Fruit fly (Drosophila melanogaster) whole organism, embryonic: Measurements from ENCODE around the gene CG15888.

Experiments
- Awh ChIP-seq: fragments of 200-800 bp; sonication (Bioruptor generic); IDR thresholded peaks from 2 replicates; pipeline ENCODE4, ENCODE4 v1.3.6; 2022; ENCODE audit warnings: missing biosample characterization, missing genetic modification characterization
- CG10431 ChIP-seq: fragments of 200-800 bp; sonication (Bioruptor generic); optimal IDR thresholded peaks from 3 replicates; lab custom pipeline; 2018; ENCODE audit warnings: missing biosample characterization, mild to moderate bottlenecking, missing genetic modification characterization
- CG11723 ChIP-seq: fragments of 200-800 bp; sonication (Bioruptor generic); optimal IDR thresholded peaks from 2 replicates; lab custom pipeline; 2017; ENCODE audit warnings: missing biosample characterization, mild to moderate bottlenecking, missing genetic modification characterization
- CG12236 ChIP-seq: fragments of 200-800 bp; sonication (Bioruptor generic); optimal IDR thresholded peaks from 2 replicates; lab custom pipeline; 2016; ENCODE audit warnings: missing biosample characterization, missing genetic modification characterization
- CG13287 ChIP-seq: fragments of 200-800 bp; sonication (Bioruptor generic); IDR thresholded peaks from 2 replicates; pipeline ENCODE4 v1.3.6; 2022; ENCODE audit warnings: missing biosample characterization, missing genetic modification characterization; ENCODE audit not compliant: partially characterized antibody
- CG14965 ChIP-seq: fragments of 200-800 bp; sonication (Bioruptor generic); optimal IDR thresholded peaks from 2 replicates; lab custom pipeline; 2016; ENCODE audit warnings: missing biosample characterization, missing genetic modification characterization, borderline replicate concordance
- CG15073 ChIP-seq: fragments of 200-800 bp; sonication (Bioruptor generic); optimal IDR thresholded peaks from 2 replicates; lab custom pipeline; 2016; ENCODE audit warnings: missing biosample characterization, missing genetic modification characterization
- CG15696 ChIP-seq: fragments of 200-800 bp; sonication (Bioruptor generic); optimal IDR thresholded peaks from 2 replicates; lab custom pipeline; 2019; ENCODE audit warnings: missing biosample characterization, mild to moderate bottlenecking, missing genetic modification characterization, moderate library complexity
- CG1602 ChIP-seq: fragments of 200-800 bp; sonication (Bioruptor generic); optimal IDR thresholded peaks from 3 replicates; lab custom pipeline; 2016; ENCODE audit warnings: missing biosample characterization, missing genetic modification characterization
- CG17361 ChIP-seq: fragments of 200-800 bp; sonication (Bioruptor generic); IDR thresholded peaks from 3 replicates; pipeline ENCODE4 v1.3.6; 2022; ENCODE audit warnings: missing biosample characterization, missing genetic modification characterization
- CG17802 ChIP-seq: fragments of 200-800 bp; sonication (Bioruptor generic); optimal IDR thresholded peaks from 2 replicates; lab custom pipeline; 2018; ENCODE audit warnings: missing biosample characterization, mild to moderate bottlenecking, missing genetic modification characterization, moderate library complexity
- CG2120 ChIP-seq: fragments of 200-800 bp; sonication (Bioruptor generic); optimal IDR thresholded peaks from 3 replicates; lab custom pipeline; 2016; ENCODE audit warnings: missing biosample characterization, missing genetic modification characterization
- CG3995 ChIP-seq: fragments of 200-800 bp; sonication (Bioruptor generic); optimal IDR thresholded peaks from 3 replicates; lab custom pipeline; 2016; ENCODE audit warnings: missing biosample characterization, missing genetic modification characterization
- CG4404 ChIP-seq: fragments of 200-800 bp; sonication (Bioruptor generic); IDR thresholded peaks from 2 replicates; pipeline ENCODE4 v1.3.6; 2022; ENCODE audit warnings: missing biosample characterization, missing genetic modification characterization
- CG4424 ChIP-seq: fragments of 200-800 bp; sonication (Bioruptor generic); optimal IDR thresholded peaks from 3 replicates; lab custom pipeline; 2016; ENCODE audit warnings: missing biosample characterization, missing genetic modification characterization
- CG5953 ChIP-seq: fragments of 200-800 bp; sonication (Bioruptor generic); IDR thresholded peaks from 2 replicates; pipeline ENCODE4 v1.3.6; 2022; ENCODE audit warnings: missing biosample characterization, missing genetic modification characterization
- CG6689 ChIP-seq: fragments of 200-800 bp; sonication (Bioruptor generic); IDR thresholded peaks from 2 replicates; pipeline ENCODE4 v1.3.6; 2022; ENCODE audit warnings: missing biosample characterization, missing genetic modification characterization
- CG6854 ChIP-seq: fragments of 200-800 bp; sonication (Bioruptor generic); optimal IDR thresholded peaks from 3 replicates; lab custom pipeline; 2017; ENCODE audit warnings: missing biosample characterization, mild to moderate bottlenecking, missing genetic modification characterization
- CG9932 ChIP-seq: fragments of 200-800 bp; sonication (Bioruptor generic); IDR thresholded peaks from 2 replicates; pipeline ENCODE4 v1.3.6; 2022; ENCODE audit warnings: missing biosample characterization, missing genetic modification characterization
- CTCF ChIP-seq: fragments of 200-800 bp; sonication (Bioruptor generic); optimal IDR thresholded peaks from 2 replicates; lab custom pipeline; 2017; ENCODE audit warnings: missing biosample characterization, mild to moderate bottlenecking, missing genetic modification characterization, moderate library complexity
- ERR ChIP-seq: fragments of 200-800 bp; sonication (Bioruptor generic); optimal IDR thresholded peaks from 2 replicates; lab custom pipeline; 2016; ENCODE audit warnings: missing biosample characterization, missing genetic modification characterization
- Gsc ChIP-seq: fragments of 200-800 bp; sonication (Bioruptor generic); IDR thresholded peaks from 2 replicates; pipeline ENCODE4 v1.3.6; 2022; ENCODE audit warnings: missing biosample characterization, missing genetic modification characterization
- Hmx ChIP-seq: fragments of 200-800 bp; sonication (Bioruptor generic); optimal IDR thresholded peaks from 2 replicates; lab custom pipeline; 2016; ENCODE audit warnings: missing biosample characterization, missing genetic modification characterization
- Hsf ChIP-seq: fragments of 200-800 bp; sonication (Bioruptor generic); optimal IDR thresholded peaks from 3 replicates; lab custom pipeline; 2016; ENCODE audit warnings: missing biosample characterization, missing genetic modification characterization
- Jarid2 ChIP-seq: fragments of 200-800 bp; sonication (Bioruptor generic); optimal IDR thresholded peaks from 3 replicates; lab custom pipeline; 2017; ENCODE audit warnings: mild to moderate bottlenecking, missing biosample characterization, missing genetic modification reagents, missing genetic modification characterization
- Kr ChIP-seq: fragments of 200-800 bp; sonication (Bioruptor generic); optimal IDR thresholded peaks from 2 replicates; lab custom pipeline; 2017; ENCODE audit warnings: missing biosample characterization, mild to moderate bottlenecking, missing genetic modification characterization
- Nf-YB ChIP-seq: fragments of 200-800 bp; sonication (Bioruptor generic); optimal IDR thresholded peaks from 3 replicates; lab custom pipeline; 2019; ENCODE audit warnings: missing biosample characterization, mild to moderate bottlenecking, missing genetic modification characterization, moderate library complexity
- ap ChIP-seq: fragments of 200-800 bp; sonication (Bioruptor generic); IDR thresholded peaks from 2 replicates; pipeline ENCODE4 v1.3.6; 2022; ENCODE audit warnings: missing biosample characterization, missing genetic modification characterization
- br ChIP-seq: fragments of >200 bp; optimal IDR thresholded peaks from 2 replicates; lab custom pipeline; 2017
- eve ChIP-seq, 2 experiments: fragments of >200 bp; optimal IDR thresholded peaks; 2 replicates each; lab custom pipeline; 2017; ENCODE audit warnings: missing biosample characterization in 2 of 2, missing genetic modification characterization in 2 of 2
- gem ChIP-seq: fragments of 200-800 bp; sonication (Bioruptor generic); optimal IDR thresholded peaks from 2 replicates; lab custom pipeline; 2019; ENCODE audit warnings: missing biosample characterization, mild to moderate bottlenecking, missing genetic modification characterization, moderate library complexity
- mam ChIP-seq: fragments of 200-800 bp; sonication (Bioruptor generic); optimal IDR thresholded peaks from 3 replicates; lab custom pipeline; 2016; ENCODE audit warnings: missing biosample characterization, missing genetic modification characterization
- pfk ChIP-seq: fragments of 200-800 bp; sonication (Bioruptor generic); optimal IDR thresholded peaks from 2 replicates; lab custom pipeline; 2018; ENCODE audit warnings: missing biosample characterization, mild to moderate bottlenecking, missing genetic modification characterization, moderate library complexity
- slp2 ChIP-seq: fragments of 200-800 bp; sonication (Bioruptor generic); optimal IDR thresholded peaks from 2 replicates; lab custom pipeline; 2016; ENCODE audit warnings: missing biosample characterization, missing genetic modification characterization
- sna ChIP-seq: fragments of 200-800 bp; sonication (Bioruptor generic); IDR thresholded peaks from 2 replicates; pipeline ENCODE4 v1.3.6; 2022; ENCODE audit warnings: missing biosample characterization, missing genetic modification characterization; ENCODE audit not compliant: partially characterized antibody
- sug ChIP-seq: fragments of 200-800 bp; optimal IDR thresholded peaks from 2 replicates; lab custom pipeline; 2019; ENCODE audit warnings: missing biosample characterization, mild to moderate bottlenecking, missing genetic modification characterization, moderate library complexity
- tup ChIP-seq: fragments of 200-800 bp; sonication (Bioruptor generic); optimal IDR thresholded peaks from 2 replicates; lab custom pipeline; 2016; ENCODE audit warnings: missing biosample characterization, mild to moderate bottlenecking, missing genetic modification characterization, moderate library complexity
- wek ChIP-seq: fragments of 200-800 bp; sonication (Bioruptor generic); optimal IDR thresholded peaks from 3 replicates; lab custom pipeline; 2018; ENCODE audit warnings: missing biosample characterization, mild to moderate bottlenecking, missing genetic modification characterization, moderate library complexity

The CG15888 gene

DNA sequence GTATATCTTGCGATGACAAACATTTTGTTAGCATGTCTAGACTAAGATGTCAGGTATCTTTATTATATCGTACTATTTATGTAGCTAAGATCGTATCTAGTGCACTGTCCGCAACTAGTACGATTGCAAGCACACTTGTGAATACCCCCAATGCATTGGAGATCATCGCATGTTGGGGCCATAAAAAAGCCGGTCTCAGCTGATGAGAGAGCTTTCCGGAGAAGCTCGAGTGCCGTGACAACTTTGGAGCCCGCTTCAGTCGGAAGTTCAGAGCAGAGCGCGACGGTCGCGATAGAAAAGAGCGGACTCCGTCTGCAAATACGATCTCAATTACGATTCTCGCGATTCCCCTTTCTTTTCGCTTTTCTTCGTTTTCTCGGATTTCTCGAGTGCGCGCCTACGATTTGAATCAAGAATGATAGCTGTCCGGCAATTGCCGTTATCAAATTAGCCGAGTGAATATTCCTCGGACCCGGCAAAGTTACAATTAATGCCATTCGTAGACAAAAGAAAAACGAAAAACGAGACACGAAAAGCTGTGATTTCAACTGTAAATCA lies 18.3 kb upstream of the CG15888 start (continued):
- TF ChIP-seq Awh = no peak
- TF ChIP-seq CG3995 (GFP tag; lab: Kevin White, UChicago) = no peak
- TF ChIP-seq CG5953 (GFP tag; lab: Robert Waterston, UW) = no peak
- peak; percentile 40; the same call in 1 of the 2 replicates for TF ChIP-seq CG13287 (GFP tag; lab: Robert Waterston, UW)
- no peak for TF ChIP-seq Kr
- no peak for TF ChIP-seq gem (tag; lab: Kevin White, UChicago)
- TF ChIP-seq CG6689 (GFP tag; lab: Robert Waterston, UW) = no peak
- no peak for TF ChIP-seq CG4424 (GFP tag; lab: Kevin White, UChicago)
- no peak for TF ChIP-seq slp2 (GFP tag; lab: Kevin White, UChicago)
- TF ChIP-seq CG6854 (GFP tag; lab: Kevin White, UChicago) = no peak
- TF ChIP-seq Gsc = no peak
- TF ChIP-seq eve (GFP tag; optimal IDR thresholded peaks at IDR 0.05; lab: Kevin White, UChicago) = no peak
- TF ChIP-seq Hsf = no peak
- no peak for TF ChIP-seq CG11723 (GFP tag; lab: Kevin White, UChicago)
- no peak for TF ChIP-seq Nf-YB
- 0 out of 2 replicates have a peak, but pooled peaks have one; percentile 24 for TF ChIP-seq sna
- peak; percentile 36 for TF ChIP-seq Jarid2
- no peak for TF ChIP-seq mam

DNA sequence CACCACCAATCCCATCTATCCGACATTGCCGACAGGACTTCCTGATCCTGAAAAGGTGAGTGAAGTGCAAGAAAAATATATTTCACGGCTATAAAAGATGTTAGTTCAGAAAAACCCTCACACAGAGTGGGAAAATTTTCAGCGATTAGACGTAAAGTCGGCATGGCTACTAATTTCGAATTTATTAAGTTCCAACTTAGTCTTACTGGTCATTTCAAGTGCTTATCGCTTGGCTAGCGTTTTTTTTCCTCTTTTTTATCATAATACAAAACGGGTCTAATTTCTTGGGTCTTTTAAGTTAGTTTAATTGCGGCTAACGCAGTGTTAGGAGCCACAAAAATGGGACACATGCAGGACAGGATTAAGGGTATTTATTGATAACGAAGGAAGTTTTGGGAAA lies 16.8 kb upstream of the CG15888 start, which contains the start of gene CG43208:
TSS of gene CG43208 (plus strand) at position 301 of the 400 bp plus-strand sequence.
- TF ChIP-seq CG17802 (tag; lab: Kevin White, UChicago) (no peak), Hmx (GFP tag; lab: Kevin White, UChicago) (no peak), ap (GFP tag; lab: Robert Waterston, UW) (no peak), CG12236 (GFP tag; lab: Kevin White, UChicago) (no peak), gem (tag; lab: Kevin White, UChicago) (no peak), CG1602 (GFP tag; lab: Kevin White, UChicago) (no peak), ERR (GFP tag; lab: Kevin White, UChicago) (no peak), wek (GFP tag; lab: Kevin White, UChicago) (no peak), CG15073 (GFP tag; lab: Kevin White, UChicago) (no peak), CG9932 (GFP tag; lab: Robert Waterston, UW) (no peak), CG2120 (GFP tag; lab: Kevin White, UChicago) (no peak), CG17361 (GFP tag; lab: Robert Waterston, UW) (no peak), pfk (GFP tag; lab: Kevin White, UChicago) (no peak), sug (tag; lab: Kevin White, UChicago) (no peak), CTCF (GFP tag; lab: Kevin White, UChicago) (no peak), tup (GFP tag; lab: Kevin White, UChicago) (no peak), CG14965 (GFP tag; lab: Kevin White, UChicago) (no peak), CG10431 (GFP tag; lab: Kevin White, UChicago) (no peak), CG15696 (tag; lab: Kevin White, UChicago) (no peak), CG4404 (GFP tag; lab: Robert Waterston, UW) (no peak)

DNA sequence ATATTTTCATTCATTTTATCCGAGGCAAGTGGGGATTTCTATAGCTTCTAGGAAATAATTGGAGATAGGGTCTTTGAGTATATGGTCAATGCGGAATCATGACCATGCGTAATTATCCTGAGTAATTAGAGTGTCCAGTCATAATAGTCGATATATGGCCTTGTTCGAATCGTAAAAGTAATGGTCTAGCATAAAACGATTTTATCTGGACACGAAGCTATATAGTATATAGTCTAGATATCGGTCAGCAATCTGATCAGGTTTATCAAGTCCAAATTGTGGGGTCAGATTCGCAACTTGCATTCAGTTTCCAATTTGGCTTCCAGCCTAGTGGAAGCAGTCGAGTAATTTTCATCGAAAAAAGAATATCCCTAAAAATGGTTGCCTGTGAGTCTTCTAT lies 16.0 kb upstream of the CG15888 start, which contains the start of gene CG32473:
TSS of gene CG32473 (plus strand) at position 301 of the 400 bp plus-strand sequence.
- TF ChIP-seq sug (tag; lab: Kevin White, UChicago) (peak; percentile 8), br (lab: Kevin White, UChicago) (no peak)
- TF ChIP-seq, all 482 proteins: peak for 1
